Worm (Caenorhabditis elegans) whole organism, L2 larva: ENCODE data around the gene F07H5.13.

Source experiments
- ZK546.5 ChIP-seq: sonication (generic microtip); optimal IDR thresholded peaks from 2 replicates; lab custom pipeline; 2017; ENCODE audit warnings: missing biosample characterization, missing genetic modification characterization
- ceh-82 ChIP-seq: fragments of 150-350 bp; optimal IDR thresholded peaks from 2 replicates; lab custom pipeline; 2014; ENCODE audit warnings: missing biosample characterization, missing genetic modification characterization
- elt-3 ChIP-seq: sonication (generic microtip); optimal IDR thresholded peaks from 2 replicates; lab custom pipeline; 2017; ENCODE audit warnings: missing biosample characterization, missing genetic modification characterization
- lin-11 ChIP-seq: fragments of 150-350 bp; sonication (generic microtip); optimal IDR thresholded peaks from 2 replicates; lab custom pipeline; 2014; ENCODE audit warnings: missing biosample characterization, missing genetic modification characterization, inconsistent platforms, mixed read lengths
- lin-13 ChIP-seq: fragments of 150-350 bp; optimal IDR thresholded peaks from 2 replicates; lab custom pipeline; 2014; ENCODE audit warnings: missing biosample characterization, missing genetic modification reagents, missing genetic modification characterization
- lsy-2 ChIP-seq, 2 experiments: fragments of 150-350 bp in 1 of 2; sonication (generic microtip) in 1 of 2; optimal IDR thresholded peaks; 2 replicates each; lab custom pipeline; 2014 to 2017; ENCODE audit warnings: missing biosample characterization in 2 of 2, missing genetic modification characterization in 2 of 2
- nhr-11 ChIP-seq: fragments of 150-350 bp; optimal IDR thresholded peaks from 2 replicates; lab custom pipeline; 2014; ENCODE audit warnings: missing biosample characterization, missing genetic modification characterization
- nhr-12 ChIP-seq: fragments of 150-350 bp; optimal IDR thresholded peaks from 2 replicates; lab custom pipeline; 2014; ENCODE audit warnings: missing biosample characterization, missing genetic modification characterization
- nhr-25 ChIP-seq: fragments of 150-350 bp; sonication (generic microtip); optimal IDR thresholded peaks from 3 replicates; lab custom pipeline; 2014; ENCODE audit warnings: missing biosample characterization, missing genetic modification characterization
- skn-1 ChIP-seq: sonication (generic microtip); optimal IDR thresholded peaks from 2 replicates; lab custom pipeline; 2017; ENCODE audit warnings: missing biosample characterization, missing genetic modification characterization

- TF ChIP-seq lsy-2 (tag; optimal IDR thresholded peaks at IDR 0.05; lab: Kevin White, UChicago) (no peak), nhr-11 (no peak), skn-1 (tag; lab: Kevin White, UChicago) (no peak), lin-11 (no peak), elt-3 (no peak), nhr-12 (tag; lab: Kevin White, UChicago) (no peak), nhr-25 (tag; lab: Kevin White, UChicago) (peak; percentile 25), ZK546.5 (tag; lab: Kevin White, UChicago) (no peak), lin-13 (GFP tag; lab: Kevin White, UChicago) (no peak), ceh-82 (tag; lab: Kevin White, UChicago) (no peak)
Observed at ce11 chrII:8746298-8746775, 44.0 kb upstream of the F07H5.13 start.
